Worm (Caenorhabditis elegans) whole organism, L3 larva: Measurements from ENCODE around the gene ZK563.7.
A peak's percentile ranks its signal among the peaks of the same experiment; 100 is the strongest.

Experiments used
- ZK546.5 ChIP-seq: sonication (generic microtip); optimal IDR thresholded peaks from 2 replicates; lab custom pipeline; 2017; ENCODE audit warnings: missing biosample characterization, missing genetic modification characterization
- ama-1 ChIP-seq: fragments of 150-350 bp; optimal IDR thresholded peaks from 2 replicates; lab custom pipeline; 2018
- ceh-82 ChIP-seq: fragments of 150-350 bp; optimal IDR thresholded peaks from 2 replicates; lab custom pipeline; 2014; ENCODE audit warnings: missing biosample characterization, missing genetic modification characterization
- ceh-9 ChIP-seq: sonication (generic microtip); optimal IDR thresholded peaks from 2 replicates; lab custom pipeline; 2018; ENCODE audit warnings: missing biosample characterization, missing genetic modification characterization
- daf-12 ChIP-seq: fragments of 150-350 bp; optimal IDR thresholded peaks from 2 replicates; lab custom pipeline; 2014; ENCODE audit warnings: missing biosample characterization, missing genetic modification reagents, missing genetic modification characterization
- elt-2 ChIP-seq: sonication (generic microtip); optimal IDR thresholded peaks from 2 replicates; lab custom pipeline; 2016; ENCODE audit warnings: missing genetic modification reagents, mild to moderate bottlenecking, missing genetic modification characterization, missing compliant biosample characterization
- elt-3 ChIP-seq, 3 experiments: fragments of 150-350 bp in 1 of 3; sonication (generic microtip) in 2 of 3; optimal IDR thresholded peaks; 2 replicates in 2 of 3; 4 replicates in 1 of 3; lab custom pipeline; 2014 to 2017; ENCODE audit warnings: missing biosample characterization in 3 of 3, missing genetic modification characterization in 3 of 3
- fkh-10 ChIP-seq: sonication (generic microtip); optimal IDR thresholded peaks from 2 replicates; lab custom pipeline; 2017; ENCODE audit warnings: missing biosample characterization, missing genetic modification reagents, missing genetic modification characterization
- fos-1 ChIP-seq: fragments of 150-350 bp; optimal IDR thresholded peaks from 2 replicates; lab custom pipeline; 2014; ENCODE audit warnings: missing biosample characterization, missing genetic modification characterization
- jun-1 ChIP-seq: fragments of 150-350 bp; optimal IDR thresholded peaks from 2 replicates; lab custom pipeline; 2014; ENCODE audit warnings: missing biosample characterization, missing genetic modification reagents, missing genetic modification characterization
- lin-15B ChIP-seq: fragments of 150-350 bp; optimal IDR thresholded peaks from 2 replicates; lab custom pipeline; 2014; ENCODE audit warnings: missing biosample characterization, missing genetic modification characterization
- lsy-12 ChIP-seq: sonication (generic microtip); optimal IDR thresholded peaks from 2 replicates; lab custom pipeline; 2016; ENCODE audit warnings: mild to moderate bottlenecking, missing genetic modification characterization, missing compliant biosample characterization
- nhr-23 ChIP-seq: fragments of 150-350 bp; optimal IDR thresholded peaks from 2 replicates; lab custom pipeline; 2014; ENCODE audit warnings: missing biosample characterization, missing genetic modification reagents, missing genetic modification characterization
- nhr-237 ChIP-seq: fragments of 150-350 bp; optimal IDR thresholded peaks from 2 replicates; lab custom pipeline; 2014; ENCODE audit warnings: missing biosample characterization, missing genetic modification characterization
- nhr-25 ChIP-seq: sonication (generic microtip); optimal IDR thresholded peaks from 2 replicates; lab custom pipeline; 2017; ENCODE audit warnings: missing biosample characterization, missing genetic modification characterization
- nhr-28 ChIP-seq: fragments of 150-350 bp; optimal IDR thresholded peaks from 2 replicates; lab custom pipeline; 2014; ENCODE audit warnings: missing biosample characterization, missing genetic modification characterization
- nhr-43 ChIP-seq: sonication (generic microtip); optimal IDR thresholded peaks from 2 replicates; lab custom pipeline; 2016; ENCODE audit warnings: mild to moderate bottlenecking, missing genetic modification characterization, missing compliant biosample characterization; ENCODE audit not compliant: poor library complexity, severe bottlenecking
- nhr-67 ChIP-seq: fragments of 150-350 bp; optimal IDR thresholded peaks from 2 replicates; lab custom pipeline; 2014; ENCODE audit warnings: missing biosample characterization, missing genetic modification characterization
- nhr-76 ChIP-seq: fragments of 150-350 bp; sonication (generic microtip); optimal IDR thresholded peaks from 5 replicates; lab custom pipeline; 2014; ENCODE audit warnings: missing biosample characterization, missing genetic modification characterization
- pha-4 ChIP-seq: fragments of 150-350 bp; optimal IDR thresholded peaks from 2 replicates; lab custom pipeline; 2014; ENCODE audit warnings: missing biosample characterization, missing genetic modification reagents, missing genetic modification characterization
- pqm-1 ChIP-seq: fragments of 150-350 bp; optimal IDR thresholded peaks from 2 replicates; lab custom pipeline; 2017; ENCODE audit warnings: missing biosample characterization, missing genetic modification characterization, inconsistent platforms
- skn-1 ChIP-seq: fragments of 150-350 bp; optimal IDR thresholded peaks from 2 replicates; lab custom pipeline; 2014; ENCODE audit warnings: missing biosample characterization, missing genetic modification characterization
- tbx-2 ChIP-seq: sonication (generic microtip); optimal IDR thresholded peaks from 2 replicates; lab custom pipeline; 2016; ENCODE audit warnings: mild to moderate bottlenecking, missing genetic modification characterization, missing compliant biosample characterization
- unc-62 ChIP-seq: fragments of 150-350 bp; sonication (generic microtip); optimal IDR thresholded peaks from 4 replicates; lab custom pipeline; 2014; ENCODE audit warnings: missing biosample characterization, missing genetic modification reagents, missing genetic modification characterization
- ztf-4 ChIP-seq: fragments of 150-350 bp; optimal IDR thresholded peaks from 2 replicates; lab custom pipeline; 2014; ENCODE audit warnings: missing biosample characterization, missing genetic modification characterization

Gene ZK563.7

DNA sequence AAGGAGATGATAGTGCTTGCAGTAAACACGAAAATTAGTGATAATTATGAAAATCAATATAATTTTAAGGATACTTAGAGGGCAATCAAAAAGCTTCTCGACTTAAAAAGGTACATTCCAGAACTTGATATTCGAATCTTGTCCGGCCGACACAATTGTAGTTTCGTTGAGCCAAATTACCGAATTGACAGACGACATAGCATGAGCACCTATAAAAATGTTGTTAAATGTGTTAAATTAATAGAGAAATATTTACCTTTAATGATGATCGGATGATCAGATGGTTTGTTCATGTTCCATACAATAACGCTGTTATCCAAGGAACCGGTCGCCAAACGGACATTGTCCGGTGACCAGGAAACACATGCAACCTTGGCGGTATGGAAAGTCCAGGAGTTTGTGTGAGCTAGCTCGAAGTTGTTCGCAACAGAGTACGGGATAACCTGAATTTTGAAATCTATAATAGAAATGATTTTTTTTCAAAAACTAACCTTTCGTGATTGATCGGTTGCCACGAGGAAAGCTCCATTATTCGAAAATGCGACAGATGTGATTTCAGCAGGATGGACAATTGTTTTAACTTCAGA is 28.5 kb downstream of the ZK563.7 start:
- no peak for TF ChIP-seq nhr-23 (tag; lab: Kevin White, UChicago)
- TF ChIP-seq, all 47 proteins: peak for 0

- TF ChIP-seq pqm-1 (tag; lab: Kevin White, UChicago), result peak; percentile 31
- peak; percentile 16 for TF ChIP-seq pha-4
- TF ChIP-seq elt-2 (tag; lab: Kevin White, UChicago), result peak; percentile 0
- TF ChIP-seq ama-1 (lab: Kevin White, UChicago), result no peak
- TF ChIP-seq daf-12 (tag; lab: Kevin White, UChicago), result no peak
- no peak for TF ChIP-seq nhr-76
Observed at ce11 chrX:3411565-3412022, 31.3 kb downstream of the ZK563.7 start, which contains the start of gene unc-78. Gene unc-78, minus strand, starts transcription at chrX:3411615.

DNA sequence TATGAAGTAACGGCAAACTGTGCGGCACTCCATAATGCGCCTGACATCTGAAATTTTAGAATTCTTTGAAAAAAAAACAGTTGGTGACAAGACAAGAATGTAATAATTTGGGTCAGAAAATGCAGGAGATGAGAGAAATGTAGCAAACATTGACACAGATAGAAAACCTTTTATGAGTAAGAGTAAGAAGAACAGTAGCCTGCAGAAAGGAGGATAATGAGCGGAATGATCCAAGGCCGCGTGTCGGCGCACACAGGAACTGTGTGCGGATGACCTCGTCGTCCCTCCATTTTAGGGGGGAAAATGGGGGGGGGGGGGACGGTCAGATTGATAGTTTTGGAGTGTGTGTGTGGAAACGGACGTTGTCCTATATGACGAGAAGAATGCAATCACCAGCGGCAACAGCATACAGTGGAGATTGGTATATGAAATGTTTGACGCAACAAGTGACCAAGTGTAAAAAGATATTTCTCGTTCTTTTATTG is 34.4 kb downstream of the ZK563.7 start, which contains the start of gene dhs-27:
dhs-27 (minus strand) TSS at position 51 of the 485 bp plus-strand sequence.
- TF ChIP-seq nhr-25 (tag; lab: Kevin White, UChicago) (peak; percentile 59), nhr-23 (tag; lab: Kevin White, UChicago) (peak; percentile 60), pqm-1 (tag; lab: Kevin White, UChicago) (no peak)

DNA sequence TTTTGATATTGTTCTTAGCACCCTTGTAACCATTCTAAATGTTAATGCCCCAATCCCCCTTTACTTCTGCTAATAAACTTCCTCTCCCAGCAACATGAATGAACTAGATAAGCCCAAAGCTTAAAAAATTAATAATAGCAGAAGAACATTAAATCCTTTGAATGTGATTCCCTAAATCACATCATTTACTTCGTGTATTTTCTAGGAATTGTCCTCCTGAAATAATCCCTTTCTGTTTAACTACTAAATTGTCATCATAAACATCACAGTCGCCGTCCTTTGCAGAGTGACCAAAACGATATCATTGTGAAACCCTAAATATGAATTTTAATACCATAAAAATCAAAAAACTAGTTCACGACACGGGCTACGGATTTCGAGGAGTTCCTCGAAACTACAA is 35.8 kb downstream of the ZK563.7 start:
- TF ChIP-seq nhr-76, result no peak
- TF ChIP-seq daf-12 (tag; lab: Kevin White, UChicago), result no peak
- TF ChIP-seq ceh-82 (tag; lab: Kevin White, UChicago), result no peak
- TF ChIP-seq jun-1 (tag; lab: Kevin White, UChicago), result no peak
- no peak for TF ChIP-seq ztf-4 (tag; lab: Kevin White, UChicago)
- no peak for TF ChIP-seq fos-1 (tag; lab: Kevin White, UChicago)
- TF ChIP-seq fkh-10, result no peak
- TF ChIP-seq pha-4, result no peak

DNA sequence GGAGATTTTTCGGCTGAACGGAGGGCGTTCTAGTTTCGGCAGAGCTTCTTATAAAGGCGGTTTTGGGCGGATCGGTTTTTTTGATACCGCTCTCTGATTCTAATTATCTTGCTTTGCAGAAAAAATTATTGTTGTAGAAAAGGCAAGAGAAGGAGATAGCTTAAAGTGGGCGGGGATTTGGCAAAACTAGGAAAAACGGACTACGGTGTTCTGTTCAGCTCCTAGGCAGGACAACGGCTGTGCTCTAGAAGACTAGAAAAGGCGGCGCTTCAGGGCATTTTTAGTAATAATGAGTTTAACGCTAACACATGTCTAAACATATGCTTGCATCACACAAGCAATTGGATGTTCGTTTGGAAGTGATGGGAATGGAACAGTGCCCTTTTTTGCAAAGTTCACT is 38.8 kb downstream of the ZK563.7 start, which contains the start of gene C04F6.7:
C04F6.7 (minus strand) TSS at position 101 of the 400 bp plus-strand sequence.
- TF ChIP-seq lsy-12 (tag; lab: Kevin White, UChicago) (no peak), nhr-67 (tag; lab: Kevin White, UChicago) (no peak), nhr-237 (no peak), daf-12 (tag; lab: Kevin White, UChicago) (no peak), elt-3 (tag; optimal IDR thresholded peaks at IDR 0.05; lab: Kevin White, UChicago) (no peak), ceh-9 (tag; lab: Kevin White, UChicago) (no peak), tbx-2 (tag; lab: Kevin White, UChicago) (no peak), lin-15B (tag; lab: Kevin White, UChicago) (no peak), nhr-25 (tag; lab: Kevin White, UChicago) (no peak), nhr-43 (tag; lab: Kevin White, UChicago) (no peak), unc-62 (GFP tag; lab: Kevin White, UChicago) (no peak), skn-1 (tag; lab: Kevin White, UChicago) (no peak), fkh-10 (no peak)

DNA sequence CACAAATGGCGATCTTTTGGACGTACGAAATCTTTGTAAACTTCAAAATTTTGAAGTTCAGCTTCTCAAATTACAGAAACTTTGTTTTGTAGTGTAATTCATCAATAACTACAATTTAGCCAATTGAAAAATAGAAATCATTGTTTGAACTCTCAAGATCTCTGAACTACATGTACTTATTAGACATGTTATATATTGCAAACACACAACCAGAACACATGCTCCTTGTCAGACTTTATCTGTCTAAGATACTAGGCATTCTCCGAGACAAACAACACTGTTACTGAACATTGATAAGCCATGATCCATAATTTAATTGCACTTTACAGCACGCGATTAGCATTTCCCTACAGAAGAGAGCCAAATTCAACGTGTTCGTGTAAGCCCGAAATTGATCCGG is 44.2 kb downstream of the ZK563.7 start, which contains the start of gene ZK813.6:
ZK813.6 (plus strand) TSS at position 301 of the 400 bp plus-strand sequence.
- no peak for TF ChIP-seq ZK546.5 (tag; lab: Kevin White, UChicago)

- TF ChIP-seq fkh-10, result peak; percentile 35
- no peak for TF ChIP-seq lin-15B (tag; lab: Kevin White, UChicago)
- TF ChIP-seq ceh-9 (tag; lab: Kevin White, UChicago), result no peak
Observed at ce11 chrX:3429122-3429521, 48.9 kb downstream of the ZK563.7 start.

ce11 chrX:3430020-3430419 is 49.8 kb downstream of the ZK563.7 start, which contains the start of gene ZK813.4:
Gene ZK813.4, minus strand, starts transcription at chrX:3430120.
- TF ChIP-seq nhr-76, result no peak
- TF ChIP-seq nhr-28 (tag; lab: Kevin White, UChicago), result no peak
